Worm (Caenorhabditis elegans): Measurements from ENCODE around the gene eak-4.

DNA sequence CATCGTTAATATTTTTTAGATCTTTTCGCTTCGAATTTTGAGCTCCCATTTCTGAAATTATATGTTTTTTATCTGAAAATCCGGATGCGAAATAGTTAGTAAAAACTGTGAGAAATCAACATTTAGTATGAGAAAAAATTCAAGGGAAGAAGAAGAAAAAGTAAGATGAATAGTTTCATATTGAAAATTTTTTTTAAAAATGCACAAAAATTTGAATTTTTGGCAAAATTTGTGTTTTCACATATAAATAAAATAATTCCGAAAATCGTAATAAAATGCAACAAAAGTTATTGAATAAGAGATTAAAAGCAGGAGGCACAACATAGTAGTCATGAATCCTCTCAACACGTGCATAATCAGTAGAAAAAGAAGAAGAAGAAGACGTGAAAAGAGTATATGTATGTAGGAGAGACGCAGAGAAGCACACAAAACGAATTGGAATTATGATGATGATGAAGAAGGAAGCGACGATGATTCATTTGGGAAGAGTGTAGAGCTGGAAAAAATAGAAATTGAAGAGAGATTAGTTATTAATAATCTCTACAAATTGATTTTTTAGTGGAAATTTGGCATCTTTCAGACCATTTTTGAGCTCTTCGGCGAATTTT lies 40.7 kb upstream of the eak-4 start, which contains the start of gene eak-7:
- TF ChIP-seq gei-17 (GFP tag; optimal IDR thresholded peaks at IDR 0.05) (no peak), hmg-1.2 (GFP tag; IDR thresholded peaks at IDR 0.05) (no peak; the same call in 1 of the 2 replicates), ceh-40 (GFP tag; IDR thresholded peaks at IDR 0.05) (no peak), ztf-22 (GFP tag; optimal IDR thresholded peaks at IDR 0.05) (no peak), efl-1 (GFP tag; optimal IDR thresholded peaks at IDR 0.05) (no peak), pha-4 (tag; optimal IDR thresholded peaks at IDR 0.05) (no peak), D2030.7 (GFP tag; IDR thresholded peaks at IDR 0.05) (no peak)

Measured in whole organism, young adult.